Worm (Caenorhabditis elegans) whole organism, young adult: Measurements from ENCODE around the gene acly-2.

ENCODE experiments used
- B0336.3 ChIP-seq: fragments of 200-800 bp; sonication (Bioruptor generic); IDR thresholded peaks from 2 replicates; pipeline ENCODE4 v1.3.6; 2022; ENCODE audit warnings: missing genetic modification characterization, missing compliant biosample characterization
- C06A6.2 ChIP-seq: fragments of 200-800 bp; sonication (Bioruptor generic); conservative IDR thresholded peaks from 2 replicates; pipeline ENCODE4 v1.3.6; 2022; ENCODE audit warnings: missing genetic modification characterization, missing compliant biosample characterization
- C17E4.6 ChIP-seq: fragments of 200-800 bp; sonication (Bioruptor generic); IDR thresholded peaks from 2 replicates; pipeline ENCODE4 v1.3.6; 2022; ENCODE audit warnings: missing genetic modification reagents, missing genetic modification characterization, missing compliant biosample characterization
- D2030.7 ChIP-seq: fragments of 200-800 bp; sonication (Bioruptor generic); IDR thresholded peaks from 2 replicates; pipeline ENCODE4 v1.3.6; 2022; ENCODE audit warnings: missing genetic modification reagents, missing genetic modification characterization, missing compliant biosample characterization
- F23B12.7 ChIP-seq: sonication (generic microtip); optimal IDR thresholded peaks from 2 replicates; lab custom pipeline; 2017; ENCODE audit warnings: missing genetic modification characterization, mild to moderate bottlenecking, missing compliant biosample characterization, antibody characterized with exemption, moderate library complexity; ENCODE audit not compliant: insufficient read depth
- F37B4.10 ChIP-seq: fragments of 200-800 bp; sonication (Bioruptor generic); IDR thresholded peaks from 2 replicates; pipeline ENCODE4 v1.3.6; 2022; ENCODE audit warnings: missing genetic modification characterization, missing compliant biosample characterization
- F52B5.7 ChIP-seq: sonication (generic microtip); optimal IDR thresholded peaks from 2 replicates; lab custom pipeline; 2016; ENCODE audit warnings: mild to moderate bottlenecking, missing genetic modification characterization, missing compliant biosample characterization
- F57A8.1 ChIP-seq: fragments of 200-800 bp; sonication (Bioruptor generic); optimal IDR thresholded peaks from 2 replicates; lab custom pipeline; 2018; ENCODE audit warnings: mild to moderate bottlenecking, missing genetic modification characterization, moderate library complexity, missing compliant biosample characterization
- Y95B8A.8 ChIP-seq: fragments of 200-800 bp; sonication (Bioruptor generic); IDR thresholded peaks from 2 replicates; pipeline ENCODE4 v1.3.6; 2022; ENCODE audit warnings: missing genetic modification reagents, missing genetic modification characterization, missing compliant biosample characterization
- ama-1 ChIP-seq, 3 experiments: fragments of 150-350 bp in 1 of 3; sonication (generic microtip) in 2 of 3; optimal IDR thresholded peaks; 2 replicates each; lab custom pipeline; 2014 to 2018; ENCODE audit warnings: missing biosample characterization in 2 of 3, missing genetic modification characterization in 2 of 3, missing genetic modification reagents in 2 of 3
- athp-1 ChIP-seq: sonication (generic microtip); optimal IDR thresholded peaks from 2 replicates; lab custom pipeline; 2017; ENCODE audit warnings: mild to moderate bottlenecking, missing genetic modification characterization, missing compliant biosample characterization
- attf-3 ChIP-seq: fragments of 200-800 bp; sonication (Bioruptor generic); conservative IDR thresholded peaks from 2 replicates; pipeline ENCODE4 v1.3.6; 2022; ENCODE audit warnings: missing genetic modification reagents, missing genetic modification characterization, missing compliant biosample characterization
- ccch-3 ChIP-seq: fragments of 200-800 bp; sonication (Bioruptor generic); optimal IDR thresholded peaks from 2 replicates; lab custom pipeline; 2018; ENCODE audit warnings: mild to moderate bottlenecking, missing genetic modification characterization, missing compliant biosample characterization
- cebp-2 ChIP-seq: fragments of 200-800 bp; sonication (Bioruptor generic); IDR thresholded peaks from 2 replicates; pipeline ENCODE4 v1.3.6; 2022; ENCODE audit warnings: missing genetic modification characterization, missing compliant biosample characterization
- ceh-58 ChIP-seq: fragments of 200-800 bp; sonication (Bioruptor generic); IDR thresholded peaks from 2 replicates; pipeline ENCODE4 v1.3.6; 2022; ENCODE audit warnings: missing genetic modification characterization, missing compliant biosample characterization
- dpl-1 ChIP-seq: fragments of 150-350 bp; optimal IDR thresholded peaks from 2 replicates; lab custom pipeline; 2014; ENCODE audit warnings: missing biosample characterization, missing genetic modification reagents, missing genetic modification characterization
- efl-1 ChIP-seq: fragments of 150-350 bp; optimal IDR thresholded peaks from 2 replicates; lab custom pipeline; 2014; ENCODE audit warnings: missing biosample characterization, missing genetic modification reagents, missing genetic modification characterization
- egrh-3 ChIP-seq: fragments of 200-800 bp; sonication (Bioruptor generic); IDR thresholded peaks from 2 replicates; pipeline ENCODE4 v1.3.6; 2022; ENCODE audit warnings: missing genetic modification reagents, missing genetic modification characterization, missing compliant biosample characterization
- ekl-4 ChIP-seq: fragments of 200-800 bp; sonication (Bioruptor generic); IDR thresholded peaks from 2 replicates; pipeline ENCODE4 v1.3.6; 2022; ENCODE audit warnings: missing genetic modification reagents, missing genetic modification characterization, missing compliant biosample characterization
- ets-4 ChIP-seq: fragments of 200-800 bp; sonication (Bioruptor generic); optimal IDR thresholded peaks from 2 replicates; lab custom pipeline; 2018; ENCODE audit warnings: mild to moderate bottlenecking, missing genetic modification characterization, missing compliant biosample characterization
- gei-17 ChIP-seq: fragments of 200-800 bp; sonication (Bioruptor generic); optimal IDR thresholded peaks from 2 replicates; lab custom pipeline; 2018; ENCODE audit warnings: mild to moderate bottlenecking, missing genetic modification characterization, missing compliant biosample characterization
- him-1 ChIP-seq: sonication (generic microtip); optimal IDR thresholded peaks from 2 replicates; lab custom pipeline; 2016; ENCODE audit warnings: missing genotype, missing genetic modification reagents, missing genetic modification characterization, missing compliant biosample characterization
- let-526 ChIP-seq: fragments of 200-800 bp; sonication (Bioruptor generic); IDR thresholded peaks from 2 replicates; pipeline ENCODE4 v1.3.6; 2022; ENCODE audit warnings: missing genetic modification reagents, missing genetic modification characterization, missing compliant biosample characterization
- lin-26 ChIP-seq: fragments of 200-800 bp; sonication (Bioruptor generic); IDR thresholded peaks from 2 replicates; pipeline ENCODE4 v1.3.6; 2022; ENCODE audit warnings: missing genetic modification reagents, missing genetic modification characterization, missing compliant biosample characterization
- lin-54 ChIP-seq: fragments of 200-800 bp; sonication (Bioruptor generic); optimal IDR thresholded peaks from 2 replicates; lab custom pipeline; 2018; ENCODE audit warnings: mild to moderate bottlenecking, missing genetic modification characterization, missing compliant biosample characterization
- lsl-1 ChIP-seq: fragments of 200-800 bp; sonication (Bioruptor generic); optimal IDR thresholded peaks from 2 replicates; lab custom pipeline; 2018; ENCODE audit warnings: mild to moderate bottlenecking, missing genetic modification characterization, moderate library complexity, missing compliant biosample characterization
- lsy-27 ChIP-seq: sonication (generic microtip); optimal IDR thresholded peaks from 2 replicates; lab custom pipeline; 2017; ENCODE audit warnings: missing genetic modification characterization, mild to moderate bottlenecking, missing compliant biosample characterization, antibody characterized with exemption, missing genotype, borderline replicate concordance; ENCODE audit not compliant: insufficient read depth
- madf-10 ChIP-seq: sonication (generic microtip); optimal IDR thresholded peaks from 2 replicates; lab custom pipeline; 2016; ENCODE audit warnings: mild to moderate bottlenecking, missing genetic modification characterization, missing compliant biosample characterization
- mcd-1 ChIP-seq: fragments of 200-800 bp; sonication (Bioruptor generic); IDR thresholded peaks from 2 replicates; pipeline ENCODE4 v1.3.6; 2022; ENCODE audit warnings: missing genetic modification reagents, missing genetic modification characterization, missing compliant biosample characterization
- nhr-120 ChIP-seq: fragments of 200-800 bp; sonication (Bioruptor generic); IDR thresholded peaks from 2 replicates; pipeline ENCODE4 v1.3.6; 2022; ENCODE audit warnings: missing genetic modification characterization, missing compliant biosample characterization
- nhr-179 ChIP-seq: sonication (generic microtip); optimal IDR thresholded peaks from 2 replicates; lab custom pipeline; 2016; ENCODE audit warnings: mild to moderate bottlenecking, missing genetic modification characterization, missing compliant biosample characterization
- nhr-80 ChIP-seq: sonication (generic microtip); optimal IDR thresholded peaks from 2 replicates; lab custom pipeline; 2016; ENCODE audit warnings: missing genetic modification characterization, missing compliant biosample characterization
- pbrm-1 ChIP-seq: fragments of 200-800 bp; sonication (Bioruptor generic); IDR thresholded peaks from 2 replicates; pipeline ENCODE4 v1.3.6; 2022; ENCODE audit warnings: missing genetic modification reagents, missing genetic modification characterization, missing compliant biosample characterization
- repo-1 ChIP-seq: sonication (generic microtip); optimal IDR thresholded peaks from 2 replicates; lab custom pipeline; 2017; ENCODE audit warnings: mild to moderate bottlenecking, missing genetic modification characterization, missing compliant biosample characterization
- sea-2 ChIP-seq: fragments of 200-800 bp; sonication (Bioruptor generic); IDR thresholded peaks from 2 replicates; pipeline ENCODE4 v1.3.6; 2022; ENCODE audit warnings: missing genetic modification characterization, missing compliant biosample characterization
- snpc-3.4 ChIP-seq: sonication (generic microtip); optimal IDR thresholded peaks from 2 replicates; lab custom pipeline; 2017; ENCODE audit warnings: missing genetic modification characterization, mild to moderate bottlenecking, missing compliant biosample characterization, antibody characterized with exemption, moderate library complexity, missing genotype, missing genetic modification reagents
- tbp1 ChIP-seq: fragments of 200-800 bp; sonication (Bioruptor generic); optimal IDR thresholded peaks from 2 replicates; lab custom pipeline; 2018; ENCODE audit warnings: mild to moderate bottlenecking, missing genetic modification characterization, missing compliant biosample characterization
- unc-130 ChIP-seq: sonication (generic microtip); optimal IDR thresholded peaks from 2 replicates; lab custom pipeline; 2016; ENCODE audit warnings: missing genetic modification reagents, missing genetic modification characterization, missing compliant biosample characterization
- xnd-1 ChIP-seq: sonication (generic microtip); optimal IDR thresholded peaks from 2 replicates; lab custom pipeline; 2016; ENCODE audit warnings: missing genotype, missing genetic modification reagents, missing genetic modification characterization, missing compliant biosample characterization
- zim-3 ChIP-seq: sonication (generic microtip); optimal IDR thresholded peaks from 2 replicates; lab custom pipeline; 2017; ENCODE audit warnings: mild to moderate bottlenecking, missing genetic modification characterization, moderate library complexity, missing compliant biosample characterization
- ztf-18 ChIP-seq: sonication (generic microtip); optimal IDR thresholded peaks from 2 replicates; lab custom pipeline; 2016; ENCODE audit warnings: missing genotype, mild to moderate bottlenecking, missing genetic modification characterization, missing compliant biosample characterization
- ztf-25 ChIP-seq: fragments of 200-800 bp; sonication (Bioruptor generic); IDR thresholded peaks from 2 replicates; pipeline ENCODE4 v1.3.6; 2022; ENCODE audit warnings: missing genetic modification reagents, missing genetic modification characterization, missing compliant biosample characterization
- ztf-3 ChIP-seq: fragments of 200-800 bp; sonication (Bioruptor generic); optimal IDR thresholded peaks from 2 replicates; lab custom pipeline; 2018; ENCODE audit warnings: mild to moderate bottlenecking, missing genetic modification characterization, missing compliant biosample characterization
- ztf-6 ChIP-seq: fragments of 200-800 bp; sonication (Bioruptor generic); IDR thresholded peaks from 2 replicates; pipeline ENCODE4 v1.3.6; 2022; ENCODE audit warnings: missing genetic modification reagents, missing genetic modification characterization, missing compliant biosample characterization

acly-2 gene

ce11 chrV:13071052-13071451 is 45.2 kb upstream of the acly-2 start, which contains the start of gene C34B4.3:
Gene C34B4.3, minus strand, starts transcription at chrV:13071152.
- TF ChIP-seq him-1 (tag; lab: Kevin White, UChicago) (no peak), nhr-80 (tag; lab: Kevin White, UChicago) (no peak), snpc-3.4 (tag; lab: Kevin White, UChicago) (no peak), dpl-1 (GFP tag; lab: Kevin White, UChicago) (no peak), madf-10 (tag; lab: Kevin White, UChicago) (no peak), ztf-18 (tag; lab: Kevin White, UChicago) (no peak), C06A6.2 (GFP tag; lab: Robert Waterston, UW) (no peak), ama-1 (optimal IDR thresholded peaks at IDR 0.05; lab: Kevin White, UChicago) (no peak), ama-1 (GFP tag; optimal IDR thresholded peaks at IDR 0.05; lab: Kevin White, UChicago) (no peak), cebp-2 (no peak), lsy-27 (tag; lab: Kevin White, UChicago) (no peak), gei-17 (GFP tag; lab: Kevin White, UChicago) (no peak), ccch-3 (GFP tag; lab: Kevin White, UChicago) (no peak), lsl-1 (no peak), C17E4.6 (GFP tag; lab: Robert Waterston, UW) (no peak), athp-1 (tag; lab: Kevin White, UChicago) (no peak), D2030.7 (GFP tag; lab: Robert Waterston, UW) (no peak), efl-1 (GFP tag; lab: Kevin White, UChicago) (no peak), ztf-25 (no peak)

- TF ChIP-seq mcd-1 (no peak), F57A8.1 (GFP tag; lab: Kevin White, UChicago) (no peak), athp-1 (tag; lab: Kevin White, UChicago) (no peak), ets-4 (no peak), egrh-3 (GFP tag; lab: Robert Waterston, UW) (no peak), xnd-1 (tag; lab: Kevin White, UChicago) (no peak), F23B12.7 (tag; lab: Kevin White, UChicago) (no peak), ztf-3 (GFP tag; lab: Kevin White, UChicago) (no peak), F52B5.7 (no peak), nhr-179 (tag; lab: Kevin White, UChicago) (no peak), zim-3 (no peak), lin-26 (GFP tag; lab: Robert Waterston, UW) (no peak), repo-1 (tag; lab: Kevin White, UChicago) (no peak), nhr-120 (GFP tag; lab: Robert Waterston, UW) (no peak), ekl-4 (GFP tag; lab: Robert Waterston, UW) (no peak), sea-2 (GFP tag; lab: Robert Waterston, UW) (no peak), lin-54 (GFP tag; lab: Kevin White, UChicago) (no peak), cebp-2 (no peak)
- TF ChIP-seq, all 124 proteins: peak for 0
These were observed 43.1 kb upstream of the acly-2 start for ce11 chrV:13073145-13073544.

- TF ChIP-seq ztf-25, result no peak
- TF ChIP-seq ztf-3 (GFP tag; lab: Kevin White, UChicago), result no peak
- TF ChIP-seq F37B4.10 (GFP tag; lab: Robert Waterston, UW), result no peak
- no peak for TF ChIP-seq ceh-58 (GFP tag; lab: Robert Waterston, UW)
- TF ChIP-seq F23B12.7 (tag; lab: Kevin White, UChicago), result no peak
- no peak for TF ChIP-seq attf-3 (GFP tag; lab: Robert Waterston, UW)
- TF ChIP-seq unc-130 (GFP tag; lab: Kevin White, UChicago), result no peak
- no peak for TF ChIP-seq pbrm-1
- no peak for TF ChIP-seq mcd-1
- no peak for TF ChIP-seq ztf-6 (GFP tag; lab: Robert Waterston, UW)
- TF ChIP-seq let-526 (GFP tag; lab: Robert Waterston, UW), result no peak
- TF ChIP-seq egrh-3 (GFP tag; lab: Robert Waterston, UW), result no peak
- TF ChIP-seq tbp1 (GFP tag; lab: Kevin White, UChicago), result no peak
- no peak for TF ChIP-seq Y95B8A.8 (GFP tag; lab: Robert Waterston, UW)
- no peak for TF ChIP-seq B0336.3
- TF ChIP-seq repo-1 (tag; lab: Kevin White, UChicago), result no peak
These were observed 42.1 kb upstream of the acly-2 start for ce11 chrV:13074148-13074547.
